Worm (Caenorhabditis elegans) whole organism, L1 larva: Measurements from ENCODE around the gene T20D3.6.

Source experiments
- ces-1 ChIP-seq: fragments of 150-350 bp; optimal IDR thresholded peaks from 2 replicates; lab custom pipeline; 2014; ENCODE audit warnings: missing biosample characterization, missing genetic modification reagents, missing genetic modification characterization
- lir-3 ChIP-seq: sonication (generic microtip); optimal IDR thresholded peaks from 2 replicates; lab custom pipeline; 2016; ENCODE audit warnings: mild to moderate bottlenecking, missing genetic modification characterization, moderate library complexity, missing compliant biosample characterization; ENCODE audit not compliant: poor library complexity
- mef-2 ChIP-seq: fragments of 150-350 bp; optimal IDR thresholded peaks from 2 replicates; lab custom pipeline; 2014; ENCODE audit warnings: missing biosample characterization, missing genetic modification characterization
- rnt-1 ChIP-seq: sonication (generic microtip); optimal IDR thresholded peaks from 2 replicates; lab custom pipeline; 2016; ENCODE audit warnings: mild to moderate bottlenecking, missing genetic modification characterization, moderate library complexity, missing compliant biosample characterization
- unc-86 ChIP-seq: sonication (generic microtip); optimal IDR thresholded peaks from 2 replicates; lab custom pipeline; 2016; ENCODE audit warnings: missing genetic modification characterization, missing compliant biosample characterization

- TF ChIP-seq lir-3 (tag; lab: Kevin White, UChicago), result no peak
- no peak for TF ChIP-seq unc-86 (tag; lab: Kevin White, UChicago)
- TF ChIP-seq mef-2 (tag; lab: Kevin White, UChicago), result no peak
- no peak for TF ChIP-seq ces-1 (GFP tag; lab: Kevin White, UChicago)
- no peak for TF ChIP-seq rnt-1 (tag; lab: Kevin White, UChicago)
These were observed 49.5 kb downstream of the T20D3.6 start for ce11 chrIV:9289635-9290034.
